Worm (Caenorhabditis elegans) whole organism, L2 larva: Measurements from ENCODE around the gene oac-5.
A peak's percentile ranks its signal among the peaks of the same experiment; 100 is the strongest.

ENCODE experiments used
- C34F6.9 ChIP-seq: fragments of 150-350 bp; optimal IDR thresholded peaks from 2 replicates; lab custom pipeline; 2014; ENCODE audit warnings: missing biosample characterization, missing genetic modification characterization
- F13H6.1 ChIP-seq: sonication (generic microtip); optimal IDR thresholded peaks from 2 replicates; lab custom pipeline; 2016; ENCODE audit warnings: missing genetic modification characterization, missing compliant biosample characterization
- R02D3.7 ChIP-seq: fragments of 150-350 bp; optimal IDR thresholded peaks from 2 replicates; lab custom pipeline; 2014; ENCODE audit warnings: missing biosample characterization, missing genetic modification characterization
- ZK546.5 ChIP-seq: sonication (generic microtip); optimal IDR thresholded peaks from 2 replicates; lab custom pipeline; 2017; ENCODE audit warnings: missing biosample characterization, missing genetic modification characterization
- alr-1 ChIP-seq: fragments of 150-350 bp; optimal IDR thresholded peaks from 2 replicates; lab custom pipeline; 2014; ENCODE audit warnings: missing biosample characterization, missing genetic modification characterization
- aly-2 ChIP-seq: fragments of 150-350 bp; optimal IDR thresholded peaks from 2 replicates; lab custom pipeline; 2014; ENCODE audit warnings: missing biosample characterization, missing genetic modification characterization
- blmp-1 ChIP-seq: sonication (generic microtip); optimal IDR thresholded peaks from 2 replicates; lab custom pipeline; 2017; ENCODE audit warnings: missing genetic modification characterization, mild to moderate bottlenecking, missing compliant biosample characterization, antibody characterized with exemption, moderate library complexity; ENCODE audit not compliant: insufficient read depth
- ceh-82 ChIP-seq: fragments of 150-350 bp; optimal IDR thresholded peaks from 2 replicates; lab custom pipeline; 2014; ENCODE audit warnings: missing biosample characterization, missing genetic modification characterization
- crh-2 ChIP-seq: sonication (generic microtip); optimal IDR thresholded peaks from 2 replicates; lab custom pipeline; 2017; ENCODE audit warnings: missing biosample characterization, missing genetic modification characterization
- dmd-4 ChIP-seq: sonication (generic microtip); optimal IDR thresholded peaks from 2 replicates; lab custom pipeline; 2017; ENCODE audit warnings: missing biosample characterization, missing genetic modification characterization
- egl-27 ChIP-seq: sonication (generic microtip); optimal IDR thresholded peaks from 3 replicates; lab custom pipeline; 2017; ENCODE audit warnings: missing biosample characterization, missing genetic modification reagents, missing genetic modification characterization
- elt-3 ChIP-seq: sonication (generic microtip); optimal IDR thresholded peaks from 2 replicates; lab custom pipeline; 2017; ENCODE audit warnings: missing biosample characterization, missing genetic modification characterization
- fos-1 ChIP-seq: fragments of 150-350 bp; optimal IDR thresholded peaks from 2 replicates; lab custom pipeline; 2014; ENCODE audit warnings: missing biosample characterization, missing genetic modification characterization
- lin-11 ChIP-seq: fragments of 150-350 bp; sonication (generic microtip); optimal IDR thresholded peaks from 2 replicates; lab custom pipeline; 2014; ENCODE audit warnings: missing biosample characterization, missing genetic modification characterization, inconsistent platforms, mixed read lengths
- lin-13 ChIP-seq: fragments of 150-350 bp; optimal IDR thresholded peaks from 2 replicates; lab custom pipeline; 2014; ENCODE audit warnings: missing biosample characterization, missing genetic modification reagents, missing genetic modification characterization
- lin-39 ChIP-seq: fragments of 150-350 bp; optimal IDR thresholded peaks from 2 replicates; lab custom pipeline; 2014; ENCODE audit warnings: missing biosample characterization, missing genetic modification reagents, missing genetic modification characterization
- lsy-2 ChIP-seq, 2 experiments: fragments of 150-350 bp in 1 of 2; sonication (generic microtip) in 1 of 2; optimal IDR thresholded peaks; 2 replicates each; lab custom pipeline; 2014 to 2017; ENCODE audit warnings: missing biosample characterization in 2 of 2, missing genetic modification characterization in 2 of 2
- mab-5 ChIP-seq: fragments of 150-350 bp; optimal IDR thresholded peaks from 2 replicates; lab custom pipeline; 2014; ENCODE audit warnings: missing biosample characterization, missing genetic modification characterization
- mbf-1 ChIP-seq: sonication (generic microtip); optimal IDR thresholded peaks from 2 replicates; lab custom pipeline; 2017; ENCODE audit warnings: missing biosample characterization, missing genetic modification characterization
- nhr-10 ChIP-seq: sonication (generic microtip); optimal IDR thresholded peaks from 2 replicates; lab custom pipeline; 2017; ENCODE audit warnings: missing biosample characterization, missing genetic modification characterization
- nhr-11 ChIP-seq: fragments of 150-350 bp; optimal IDR thresholded peaks from 2 replicates; lab custom pipeline; 2014; ENCODE audit warnings: missing biosample characterization, missing genetic modification characterization
- nhr-12 ChIP-seq: fragments of 150-350 bp; optimal IDR thresholded peaks from 2 replicates; lab custom pipeline; 2014; ENCODE audit warnings: missing biosample characterization, missing genetic modification characterization
- nhr-21 ChIP-seq: fragments of 150-350 bp; optimal IDR thresholded peaks from 2 replicates; lab custom pipeline; 2014; ENCODE audit warnings: missing biosample characterization, missing genetic modification characterization
- nhr-23 ChIP-seq: fragments of 150-350 bp; optimal IDR thresholded peaks from 2 replicates; lab custom pipeline; 2014; ENCODE audit warnings: missing biosample characterization, missing genetic modification reagents, missing genetic modification characterization
- nhr-237 ChIP-seq: fragments of 150-350 bp; optimal IDR thresholded peaks from 2 replicates; lab custom pipeline; 2014; ENCODE audit warnings: missing biosample characterization, missing genetic modification characterization
- nhr-25 ChIP-seq: fragments of 150-350 bp; sonication (generic microtip); optimal IDR thresholded peaks from 3 replicates; lab custom pipeline; 2014; ENCODE audit warnings: missing biosample characterization, missing genetic modification characterization
- nhr-77 ChIP-seq: fragments of 150-350 bp; optimal IDR thresholded peaks from 2 replicates; lab custom pipeline; 2014; ENCODE audit warnings: missing biosample characterization, missing genetic modification characterization
- skn-1 ChIP-seq: sonication (generic microtip); optimal IDR thresholded peaks from 2 replicates; lab custom pipeline; 2017; ENCODE audit warnings: missing biosample characterization, missing genetic modification characterization
- sma-3 ChIP-seq: sonication (generic microtip); optimal IDR thresholded peaks from 2 replicates; lab custom pipeline; 2016; ENCODE audit warnings: missing genetic modification reagents, missing genetic modification characterization, missing compliant biosample characterization
- snpc-4 ChIP-seq: fragments of 150-350 bp; optimal IDR thresholded peaks from 2 replicates; lab custom pipeline; 2014; ENCODE audit warnings: missing biosample characterization, missing genetic modification characterization
- unc-39 ChIP-seq: fragments of 150-350 bp; optimal IDR thresholded peaks from 2 replicates; lab custom pipeline; 2014; ENCODE audit warnings: missing biosample characterization, missing genetic modification characterization
- unc-55 ChIP-seq: fragments of 150-350 bp; sonication (generic microtip); optimal IDR thresholded peaks from 3 replicates; lab custom pipeline; 2014; ENCODE audit warnings: missing biosample characterization, missing genetic modification reagents, missing genetic modification characterization
- zag-1 ChIP-seq: fragments of 150-350 bp; optimal IDR thresholded peaks from 2 replicates; lab custom pipeline; 2014; ENCODE audit warnings: missing biosample characterization, missing genetic modification characterization
- ztf-1 ChIP-seq: fragments of 200-800 bp; sonication (Bioruptor generic); conservative IDR thresholded peaks from 2 replicates; pipeline ENCODE4 v1.3.6; 2022; ENCODE audit warnings: missing genetic modification characterization, missing compliant biosample characterization
- ztf-11 ChIP-seq: sonication (generic microtip); optimal IDR thresholded peaks from 2 replicates; lab custom pipeline; 2017; ENCODE audit warnings: missing biosample characterization, missing genetic modification characterization
- ztf-4 ChIP-seq: fragments of 150-350 bp; optimal IDR thresholded peaks from 2 replicates; lab custom pipeline; 2014; ENCODE audit warnings: missing biosample characterization, missing genetic modification characterization

oac-5 gene

DNA sequence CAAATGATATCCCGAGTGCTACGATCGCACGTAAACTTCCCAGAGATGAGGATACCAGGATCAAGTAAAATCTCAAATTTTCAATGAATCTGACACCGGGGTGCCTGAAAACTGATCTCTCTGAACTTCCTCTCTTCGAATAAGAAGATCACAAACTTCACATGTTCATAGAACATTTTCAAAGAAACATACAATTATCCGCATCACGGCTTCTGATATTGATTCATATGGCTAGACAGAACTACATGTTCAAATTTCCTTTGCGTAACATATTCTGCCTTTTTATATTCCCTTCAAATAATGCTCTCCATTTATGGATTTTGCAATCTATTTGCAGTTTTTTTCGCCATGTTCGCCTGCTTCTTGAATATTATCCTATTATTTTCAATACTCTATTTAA is 4.6 kb downstream of the oac-5 start, which contains the start of gene srbc-83:
Gene srbc-83 (plus strand): TSS at position 301 of the 400 bp plus-strand sequence.
- TF ChIP-seq ztf-1, result no peak
- TF ChIP-seq lin-39, result no peak
- no peak for TF ChIP-seq F13H6.1 (tag; lab: Kevin White, UChicago)
- TF ChIP-seq dmd-4 (tag; lab: Kevin White, UChicago), result no peak

DNA sequence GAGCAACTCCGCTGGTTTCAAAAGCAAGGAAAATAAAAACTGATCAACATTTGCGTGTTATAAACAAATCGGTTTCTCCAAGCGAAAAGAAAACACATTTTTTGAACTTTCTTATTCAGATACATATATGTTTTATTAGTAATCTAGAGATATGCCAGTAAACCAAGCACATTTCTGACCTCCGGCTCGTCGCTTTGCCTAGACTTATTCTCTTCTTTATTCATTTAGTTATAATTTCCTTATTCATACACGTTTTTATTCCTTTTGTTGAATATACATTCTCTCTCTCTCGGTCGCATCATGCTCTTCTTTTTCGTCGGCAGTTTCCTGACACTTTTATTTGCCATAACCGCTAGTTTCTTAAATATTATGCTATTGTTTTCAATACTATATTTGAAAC is 6.2 kb downstream of the oac-5 start, which contains the start of gene srbc-84:
Gene srbc-84 (plus strand): TSS at position 301 of the 400 bp plus-strand sequence.
- TF ChIP-seq F13H6.1 (tag; lab: Kevin White, UChicago) (no peak), zag-1 (no peak), mbf-1 (no peak), egl-27 (tag; lab: Kevin White, UChicago) (no peak), C34F6.9 (tag; lab: Kevin White, UChicago) (no peak), aly-2 (no peak), ztf-1 (no peak), elt-3 (tag; lab: Kevin White, UChicago) (no peak), nhr-10 (tag; lab: Kevin White, UChicago) (no peak), lin-11 (no peak), lin-13 (GFP tag; lab: Kevin White, UChicago) (no peak), nhr-77 (tag; lab: Kevin White, UChicago) (no peak), ceh-82 (tag; lab: Kevin White, UChicago) (no peak), nhr-11 (tag; lab: Kevin White, UChicago) (no peak), nhr-21 (tag; lab: Kevin White, UChicago) (no peak), sma-3 (no peak), crh-2 (no peak), ztf-11 (tag; lab: Kevin White, UChicago) (no peak), blmp-1 (tag; lab: Kevin White, UChicago) (no peak)

DNA sequence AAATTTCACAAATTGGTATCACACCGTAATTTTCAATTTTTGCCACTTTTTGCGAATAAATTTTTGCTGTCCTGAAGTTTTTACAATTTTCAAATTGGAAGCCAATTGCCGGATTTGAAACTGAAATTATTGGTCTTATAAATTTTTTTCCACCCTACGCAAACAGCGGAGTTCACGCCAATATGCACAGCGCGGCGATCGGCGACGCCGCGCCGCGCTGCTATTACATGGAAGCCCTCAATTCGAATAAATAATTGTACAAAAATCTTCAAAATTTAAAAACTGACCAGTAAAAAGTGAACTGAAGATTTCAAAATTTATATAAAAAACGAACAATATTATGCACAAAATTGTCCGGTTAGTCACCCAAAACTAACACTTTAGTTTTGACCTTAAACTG is 7.3 kb downstream of the oac-5 start:
- TF ChIP-seq elt-3 (tag; lab: Kevin White, UChicago) (no peak), skn-1 (no peak)

DNA sequence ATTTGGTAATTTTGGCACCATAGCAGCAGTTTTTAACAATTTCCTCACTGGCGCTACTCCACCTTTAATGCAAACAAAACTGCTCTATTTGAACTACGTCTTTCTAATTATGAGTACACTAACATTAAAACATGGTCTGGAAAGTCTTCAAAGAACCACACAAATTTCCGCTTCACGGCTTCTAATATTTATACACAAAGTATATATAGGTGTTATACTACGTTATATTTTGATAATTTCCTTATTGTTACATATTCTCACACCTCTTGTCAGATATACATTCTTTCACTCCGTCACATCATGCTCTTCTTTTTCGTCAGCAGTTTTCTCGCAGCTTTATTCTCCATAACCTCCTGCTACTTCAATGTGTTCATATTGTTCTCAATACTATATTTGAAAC is 7.8 kb downstream of the oac-5 start, which contains the start of gene srbc-82:
Gene srbc-82 (plus strand): TSS at position 301 of the 400 bp plus-strand sequence.
- TF ChIP-seq nhr-237 (tag; lab: Kevin White, UChicago), result no peak
- TF ChIP-seq crh-2, result no peak
- TF ChIP-seq R02D3.7, result no peak
- no peak for TF ChIP-seq aly-2
- TF ChIP-seq fos-1 (tag; lab: Kevin White, UChicago), result no peak
- TF ChIP-seq nhr-12 (tag; lab: Kevin White, UChicago), result no peak
- no peak for TF ChIP-seq alr-1 (tag; lab: Kevin White, UChicago)
- no peak for TF ChIP-seq nhr-10 (tag; lab: Kevin White, UChicago)
- no peak for TF ChIP-seq ztf-4 (tag; lab: Kevin White, UChicago)
- TF ChIP-seq nhr-23 (tag; lab: Kevin White, UChicago), result no peak
- no peak for TF ChIP-seq skn-1
- TF ChIP-seq unc-39 (tag; lab: Kevin White, UChicago), result no peak
- no peak for TF ChIP-seq ZK546.5 (tag; lab: Kevin White, UChicago)
- no peak for TF ChIP-seq lin-13 (GFP tag; lab: Kevin White, UChicago)
- no peak for TF ChIP-seq mab-5
- TF ChIP-seq lsy-2 (tag; optimal IDR thresholded peaks at IDR 0.05; lab: Kevin White, UChicago), result no peak
- no peak for TF ChIP-seq unc-55
- TF ChIP-seq zag-1, result no peak

DNA sequence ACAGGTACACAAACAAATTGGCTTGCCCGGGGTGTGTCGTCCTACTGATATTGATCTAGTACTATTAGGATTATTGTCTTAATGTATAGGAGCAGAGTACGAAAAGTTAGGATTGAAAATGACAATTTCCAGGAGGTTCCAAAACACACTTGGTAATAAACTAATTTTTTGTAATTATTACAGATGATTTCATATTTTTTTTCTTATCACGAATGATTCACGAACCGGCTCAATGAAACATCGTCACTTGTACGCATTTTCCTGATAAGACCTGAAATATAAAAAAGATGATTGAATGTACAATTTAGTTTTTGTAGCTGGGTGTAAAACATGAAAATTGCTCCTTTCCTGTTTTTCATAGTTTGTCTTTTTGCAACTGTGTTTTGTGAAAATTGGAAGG is 9.9 kb downstream of the oac-5 start, which contains the start of the genes C31A11.13 and oac-6:
Gene C31A11.13 (minus strand): TSS at position 113 of the 400 bp plus-strand sequence.
Gene oac-6 (plus strand): TSS at position 279 of the 400 bp plus-strand sequence.
- no peak for TF ChIP-seq nhr-25 (tag; lab: Kevin White, UChicago)
- TF ChIP-seq fos-1 (tag; lab: Kevin White, UChicago), result peak; percentile 71

DNA sequence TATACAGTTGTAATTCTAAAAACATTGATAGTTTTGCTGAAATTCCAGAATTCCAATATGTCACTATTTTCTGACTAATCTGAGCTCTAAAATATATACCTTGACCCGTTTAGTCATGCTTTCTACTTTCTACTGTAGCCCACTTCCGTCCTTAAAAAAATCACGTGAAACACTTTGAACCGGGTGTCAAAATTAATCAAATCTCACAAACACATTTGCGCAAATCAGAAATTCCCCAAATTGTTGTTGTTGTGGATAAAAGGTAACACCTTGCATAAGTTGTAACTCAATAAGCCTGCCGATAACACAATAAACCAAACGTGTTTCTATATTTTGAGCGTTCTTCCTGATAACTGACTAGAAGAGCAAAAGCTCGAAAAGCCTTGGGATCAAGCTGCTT is 14.7 kb downstream of the oac-5 start, which contains the start of gene srxa-7:
Gene srxa-7 (plus strand): TSS at position 301 of the 400 bp plus-strand sequence.
- no peak for TF ChIP-seq F13H6.1 (tag; lab: Kevin White, UChicago)
- TF ChIP-seq nhr-21 (tag; lab: Kevin White, UChicago), result no peak
- no peak for TF ChIP-seq snpc-4 (tag; lab: Kevin White, UChicago)
- TF ChIP-seq ztf-4 (tag; lab: Kevin White, UChicago), result no peak
- TF ChIP-seq lin-39, result no peak
- no peak for TF ChIP-seq ceh-82 (tag; lab: Kevin White, UChicago)
